Fruit fly (Drosophila melanogaster) whole organism, embryonic: Measurements from ENCODE around the gene Ide.

ENCODE experiments used
- BEAF-32 ChIP-seq: fragments of 200-800 bp; sonication (Bioruptor generic); optimal IDR thresholded peaks from 3 replicates; lab custom pipeline; 2017; ENCODE audit warnings: missing biosample characterization, missing genetic modification characterization, mild to moderate bottlenecking, moderate library complexity, missing genetic modification reagents
- Bgb ChIP-seq: fragments of 200-800 bp; sonication (Bioruptor generic); IDR thresholded peaks from 2 replicates; pipeline ENCODE4 v1.3.6; 2022; ENCODE audit warnings: missing biosample characterization, missing genetic modification characterization; ENCODE audit not compliant: partially characterized antibody
- CG10267 ChIP-seq: fragments of 200-800 bp; sonication (Bioruptor generic); optimal IDR thresholded peaks from 2 replicates; lab custom pipeline; 2018; ENCODE audit warnings: missing biosample characterization, mild to moderate bottlenecking, missing genetic modification characterization, moderate library complexity
- CG12769 ChIP-seq: fragments of 200-800 bp; sonication (Bioruptor generic); optimal IDR thresholded peaks from 2 replicates; lab custom pipeline; 2019; ENCODE audit warnings: missing biosample characterization, mild to moderate bottlenecking, missing genetic modification characterization, moderate library complexity
- CG13287 ChIP-seq: fragments of 200-800 bp; sonication (Bioruptor generic); IDR thresholded peaks from 2 replicates; pipeline ENCODE4 v1.3.6; 2022; ENCODE audit warnings: missing biosample characterization, missing genetic modification characterization; ENCODE audit not compliant: partially characterized antibody
- CG13775 ChIP-seq: fragments of 200-800 bp; sonication (Bioruptor generic); optimal IDR thresholded peaks from 3 replicates; lab custom pipeline; 2017; ENCODE audit warnings: missing biosample characterization, mild to moderate bottlenecking, missing genetic modification characterization
- CG15479 ChIP-seq: fragments of 200-800 bp; sonication (Bioruptor generic); optimal IDR thresholded peaks from 3 replicates; lab custom pipeline; 2019; ENCODE audit warnings: missing biosample characterization, mild to moderate bottlenecking, missing genetic modification characterization, moderate library complexity
- CG18764 ChIP-seq: fragments of 200-800 bp; sonication (Bioruptor generic); optimal IDR thresholded peaks from 3 replicates; lab custom pipeline; 2016; ENCODE audit warnings: missing biosample characterization, missing genetic modification characterization
- CG31224 ChIP-seq: fragments of 200-800 bp; sonication (Bioruptor generic); IDR thresholded peaks from 2 replicates; pipeline ENCODE4 v1.3.6; 2022; ENCODE audit warnings: missing biosample characterization, missing genetic modification characterization
- CG3163 ChIP-seq: fragments of 200-800 bp; sonication (Bioruptor generic); optimal IDR thresholded peaks from 3 replicates; lab custom pipeline; 2016; ENCODE audit warnings: missing biosample characterization, missing genetic modification characterization
- CG34224 ChIP-seq: fragments of 200-800 bp; sonication (Bioruptor generic); IDR thresholded peaks from 3 replicates; pipeline ENCODE4 v1.3.6; 2022; ENCODE audit warnings: missing biosample characterization, missing genetic modification characterization; ENCODE audit not compliant: partially characterized antibody
- CG34376 ChIP-seq: fragments of 200-800 bp; sonication (Bioruptor generic); optimal IDR thresholded peaks from 2 replicates; lab custom pipeline; 2018; ENCODE audit warnings: missing biosample characterization, mild to moderate bottlenecking, missing genetic modification characterization
- CG6791 ChIP-seq: fragments of 200-800 bp; sonication (Bioruptor generic); IDR thresholded peaks from 3 replicates; pipeline ENCODE4 v1.3.6; 2022; ENCODE audit warnings: missing biosample characterization, missing genetic modification characterization; ENCODE audit not compliant: partially characterized antibody
- CG7271 ChIP-seq: fragments of 200-800 bp; sonication (Bioruptor generic); optimal IDR thresholded peaks from 2 replicates; lab custom pipeline; 2018; ENCODE audit warnings: missing biosample characterization, mild to moderate bottlenecking, missing genetic modification characterization, moderate library complexity
- CG9215 ChIP-seq: fragments of 200-800 bp; sonication (Bioruptor generic); IDR thresholded peaks from 2 replicates; pipeline ENCODE4 v1.3.6; 2022; ENCODE audit warnings: missing biosample characterization, missing genetic modification characterization
- D19B ChIP-seq: fragments of 200-800 bp; sonication (Bioruptor generic); optimal IDR thresholded peaks from 2 replicates; lab custom pipeline; 2017; ENCODE audit warnings: missing biosample characterization, mild to moderate bottlenecking, missing genetic modification characterization
- Dll ChIP-seq: fragments of 200-800 bp; sonication (Bioruptor generic); IDR thresholded peaks from 4 replicates; pipeline ENCODE4 v1.3.6; 2022; ENCODE audit warnings: missing biosample characterization, missing genetic modification characterization; ENCODE audit not compliant: partially characterized antibody
- Ets65A ChIP-seq: fragments of 200-800 bp; sonication (Bioruptor generic); peaks from one replicate; lab custom pipeline; 2016; ENCODE audit warnings: missing biosample characterization, missing genetic modification characterization
- GATAe ChIP-seq: fragments of 200-800 bp; sonication (Bioruptor generic); conservative IDR thresholded peaks from 2 replicates; pipeline ENCODE4 v1.3.6; 2022; ENCODE audit warnings: missing biosample characterization, missing genetic modification characterization
- H2.0 ChIP-seq: fragments of 200-800 bp; sonication (Bioruptor generic); IDR thresholded peaks from 2 replicates; pipeline ENCODE4 v1.3.6; 2022; ENCODE audit warnings: missing biosample characterization, missing genetic modification characterization
- HLHmδ ChIP-seq: fragments of 200-800 bp; sonication (Bioruptor generic); optimal IDR thresholded peaks from 2 replicates; lab custom pipeline; 2018; ENCODE audit warnings: missing biosample characterization, mild to moderate bottlenecking, missing genetic modification characterization, moderate library complexity
- Hey ChIP-seq: fragments of 200-800 bp; sonication (Bioruptor generic); optimal IDR thresholded peaks from 3 replicates; lab custom pipeline; 2018; ENCODE audit warnings: missing biosample characterization, mild to moderate bottlenecking, missing genetic modification characterization
- Jarid2 ChIP-seq: fragments of 200-800 bp; sonication (Bioruptor generic); optimal IDR thresholded peaks from 3 replicates; lab custom pipeline; 2017; ENCODE audit warnings: mild to moderate bottlenecking, missing biosample characterization, missing genetic modification reagents, missing genetic modification characterization
- MESR4 ChIP-seq: fragments of 200-800 bp; sonication (Bioruptor generic); optimal IDR thresholded peaks from 2 replicates; lab custom pipeline; 2018; ENCODE audit warnings: missing biosample characterization, mild to moderate bottlenecking, missing genetic modification characterization, moderate library complexity
- Sin3A ChIP-seq: fragments of >200 bp; optimal IDR thresholded peaks from 2 replicates; lab custom pipeline; 2018
- Sry-β ChIP-seq: fragments of 200-800 bp; sonication (Bioruptor generic); optimal IDR thresholded peaks from 2 replicates; lab custom pipeline; 2018; ENCODE audit warnings: missing biosample characterization, mild to moderate bottlenecking, missing genetic modification characterization, moderate library complexity
- Sry-δ ChIP-seq: fragments of 200-800 bp; sonication (Bioruptor generic); optimal IDR thresholded peaks from 2 replicates; lab custom pipeline; 2016; ENCODE audit warnings: missing biosample characterization, missing genetic modification characterization
- amos ChIP-seq: fragments of 200-800 bp; sonication (Bioruptor generic); IDR thresholded peaks from 2 replicates; pipeline ENCODE4 v1.3.6; 2022; ENCODE audit warnings: missing biosample characterization, missing genetic modification characterization; ENCODE audit not compliant: partially characterized antibody
- ap ChIP-seq: fragments of 200-800 bp; sonication (Bioruptor generic); IDR thresholded peaks from 2 replicates; pipeline ENCODE4 v1.3.6; 2022; ENCODE audit warnings: missing biosample characterization, missing genetic modification characterization
- ase ChIP-seq: fragments of 200-800 bp; sonication (Bioruptor generic); IDR thresholded peaks from 3 replicates; pipeline ENCODE4 v1.3.6; 2022; ENCODE audit warnings: missing biosample characterization, missing genetic modification characterization
- bbx ChIP-seq: fragments of 200-800 bp; sonication (Bioruptor generic); IDR thresholded peaks from 2 replicates; pipeline ENCODE4 v1.3.6; 2022; ENCODE audit warnings: missing biosample characterization, missing genetic modification characterization; ENCODE audit not compliant: partially characterized antibody
- cwo ChIP-seq: fragments of 200-800 bp; sonication (Bioruptor generic); optimal IDR thresholded peaks from 3 replicates; lab custom pipeline; 2017; ENCODE audit warnings: missing biosample characterization, missing genetic modification characterization, mild to moderate bottlenecking, moderate library complexity, missing genetic modification reagents
- exex ChIP-seq: fragments of 200-800 bp; sonication (Bioruptor generic); optimal IDR thresholded peaks from 4 replicates; lab custom pipeline; 2018; ENCODE audit warnings: missing biosample characterization, mild to moderate bottlenecking, missing genetic modification characterization, moderate library complexity
- inv ChIP-seq: fragments of 200-800 bp; sonication (Bioruptor generic); IDR thresholded peaks from 2 replicates; pipeline ENCODE4 v1.3.6; 2022; ENCODE audit warnings: missing biosample characterization, missing genetic modification characterization; ENCODE audit not compliant: partially characterized antibody
- lola ChIP-seq, 3 experiments: fragments of >200 bp in 2 of 3; fragments of 200-800 bp in 1 of 3; sonication (Bioruptor generic) in 1 of 3; optimal IDR thresholded peaks; 2 replicates each; lab custom pipeline; 2017 to 2019; ENCODE audit warnings: missing biosample characterization in 3 of 3, missing genetic modification characterization in 3 of 3, mild to moderate bottlenecking in 1 of 3, moderate library complexity in 1 of 3
- mirr ChIP-seq: fragments of 200-800 bp; sonication (Bioruptor generic); optimal IDR thresholded peaks from 3 replicates; lab custom pipeline; 2018; ENCODE audit warnings: missing biosample characterization, mild to moderate bottlenecking, missing genetic modification characterization
- ro ChIP-seq: fragments of 200-800 bp; sonication (Bioruptor generic); IDR thresholded peaks from 2 replicates; pipeline ENCODE4 v1.3.6; 2022; ENCODE audit warnings: missing biosample characterization, missing genetic modification characterization
- row ChIP-seq: fragments of 200-800 bp; sonication (Bioruptor generic); IDR thresholded peaks from 3 replicates; pipeline ENCODE4 v1.3.6; 2022; ENCODE audit warnings: missing biosample characterization, missing genetic modification characterization
- sd ChIP-seq: fragments of 200-800 bp; sonication (Bioruptor generic); optimal IDR thresholded peaks from 3 replicates; lab custom pipeline; 2018; ENCODE audit warnings: missing biosample characterization, mild to moderate bottlenecking, missing genetic modification characterization, moderate library complexity
- sens ChIP-seq: fragments of 200-800 bp; sonication (Bioruptor generic); peaks from one replicate; lab custom pipeline; 2016; ENCODE audit warnings: missing biosample characterization, missing genetic modification characterization
- sob ChIP-seq: fragments of 200-800 bp; sonication (Bioruptor generic); IDR thresholded peaks from 2 replicates; pipeline ENCODE4 v1.3.6; 2022; ENCODE audit warnings: missing biosample characterization, missing genetic modification characterization
- stc ChIP-seq: fragments of 200-800 bp; sonication (Bioruptor generic); IDR thresholded peaks from 2 replicates; pipeline ENCODE4 v1.3.6; 2022; ENCODE audit warnings: missing biosample characterization, missing genetic modification characterization
- sug ChIP-seq: fragments of 200-800 bp; optimal IDR thresholded peaks from 2 replicates; lab custom pipeline; 2019; ENCODE audit warnings: missing biosample characterization, mild to moderate bottlenecking, missing genetic modification characterization, moderate library complexity
- tx ChIP-seq: fragments of 200-800 bp; sonication (Bioruptor generic); optimal IDR thresholded peaks from 2 replicates; lab custom pipeline; 2016; ENCODE audit warnings: missing biosample characterization, missing genetic modification characterization
- vvl ChIP-seq: fragments of 200-800 bp; sonication (Bioruptor generic); IDR thresholded peaks from 2 replicates; pipeline ENCODE4 v1.3.6; 2022; ENCODE audit warnings: missing biosample characterization, missing genetic modification characterization
- z ChIP-seq: fragments of 200-800 bp; sonication (Bioruptor generic); IDR thresholded peaks from 3 replicates; pipeline ENCODE4 v1.3.6; 2022; ENCODE audit warnings: missing biosample characterization, missing genetic modification characterization

The Ide gene

dm6 chr3L:20366674-20367372 is 8.9 kb downstream of the Ide start, which contains the start of the genes Toll-9 and in:
Gene Toll-9 (minus strand): TSS chr3L:20366724.
Gene in (plus strand): TSS chr3L:20367198.
- TF ChIP-seq HLHmδ (GFP tag; lab: Kevin White, UChicago) (peak; percentile 51), amos (peak; percentile 15; the same call in 1 of the 2 replicates), sens (GFP tag; lab: Kevin White, UChicago) (peak; percentile 59), bbx (GFP tag; lab: Robert Waterston, UW) (peak; percentile 41; the same call in 1 of the 2 replicates), sd (tag; lab: Kevin White, UChicago) (peak; percentile 51), CG9215 (no peak), Sry-β (no peak), vvl (0 out of 2 replicates have a peak, but pooled peaks have one; percentile 10), z (peak; percentile 98), CG18764 (no peak), Dll (GFP tag; lab: Robert Waterston, UW) (0 out of 4 replicates have a peak, but pooled peaks have one; percentile 12), stc (GFP tag; lab: Robert Waterston, UW) (no peak), CG12769 (tag; lab: Kevin White, UChicago) (peak; percentile 92), Jarid2 (GFP tag; lab: Kevin White, UChicago) (peak; percentile 50), CG6791 (GFP tag; lab: Robert Waterston, UW) (peak; percentile 58; the same call in 2 of the 3 replicates), Bgb (GFP tag; lab: Robert Waterston, UW) (peak; percentile 15; the same call in 1 of the 2 replicates), ro (no peak), inv (GFP tag; lab: Robert Waterston, UW) (no peak), CG3163 (peak; percentile 71), Ets65A (peak; percentile 27)

- TF ChIP-seq exex (peak; percentile 91), D19B (GFP tag; lab: Kevin White, UChicago) (peak; percentile 42), CG31224 (GFP tag; lab: Robert Waterston, UW) (peak; percentile 72), CG34376 (GFP tag; lab: Kevin White, UChicago) (peak; percentile 85), CG3163 (no peak), mirr (GFP tag; lab: Kevin White, UChicago) (peak; percentile 20), cwo (GFP tag; lab: Kevin White, UChicago) (peak; percentile 57), Hey (tag; lab: Kevin White, UChicago) (peak; percentile 64), H2.0 (GFP tag; lab: Robert Waterston, UW) (no peak), GATAe (peak; percentile 48; the same call in 1 of the 2 replicates), CG15479 (peak; percentile 73), sug (tag; lab: Kevin White, UChicago) (peak; percentile 75), tx (GFP tag; lab: Kevin White, UChicago) (no peak)
Observed at dm6 chr3L:20366074-20366473, 9.6 kb downstream of the Ide start.

- TF ChIP-seq Dll (GFP tag; lab: Robert Waterston, UW) (peak; percentile 73), BEAF-32 (GFP tag; lab: Kevin White, UChicago) (peak; percentile 72), inv (GFP tag; lab: Robert Waterston, UW) (peak; percentile 13; the same call in 1 of the 2 replicates), MESR4 (GFP tag; lab: Kevin White, UChicago) (peak; percentile 12), CG10267 (tag; lab: Kevin White, UChicago) (peak; percentile 21), CG13287 (peak; percentile 79), lola (GFP tag; optimal IDR thresholded peaks at IDR 0.05; lab: Kevin White, UChicago) (no peak), CG13775 (GFP tag; lab: Kevin White, UChicago) (no peak), H2.0 (GFP tag; lab: Robert Waterston, UW) (no peak), ase (GFP tag; lab: Robert Waterston, UW) (no peak), CG7271 (tag; lab: Kevin White, UChicago) (no peak), Sry-δ (GFP tag; lab: Kevin White, UChicago) (peak; percentile 88), ap (GFP tag; lab: Robert Waterston, UW) (no peak), Sin3A (peak; percentile 16), CG34224 (GFP tag; lab: Robert Waterston, UW) (peak; percentile 69), sob (GFP tag; lab: Robert Waterston, UW) (no peak), row (GFP tag; lab: Robert Waterston, UW) (peak; percentile 20; the same call in 1 of the 3 replicates)
Observed at dm6 chr3L:20361389-20361788, 14.3 kb downstream of the Ide start, which contains the start of gene Prim2. Gene Prim2 (minus strand): TSS chr3L:20361585.
